Worm (Caenorhabditis elegans): ENCODE data around the gene gtf-2H1.

DNA sequence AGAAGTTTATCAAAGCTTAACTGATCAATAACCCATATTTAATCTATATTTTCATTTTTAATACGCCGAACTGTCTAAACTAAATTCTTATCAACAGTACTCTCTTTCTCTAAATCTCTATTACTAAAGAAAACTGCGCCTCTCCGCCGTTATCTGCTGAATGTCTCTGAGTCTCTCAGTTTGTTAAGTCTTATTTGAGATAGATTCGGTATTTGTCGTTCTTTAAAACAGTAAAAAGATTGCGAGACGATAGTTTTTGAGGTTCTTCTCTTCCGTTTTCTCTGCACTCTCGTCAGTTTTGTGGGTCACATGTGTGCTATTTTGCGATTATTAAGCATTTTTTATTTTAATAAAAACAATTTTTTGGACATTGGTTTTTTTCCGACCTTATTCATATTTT, 42.6 kb upstream of the gtf-2H1 start, which contains the start of gene sma-10:
- TF ChIP-seq npax-4 (tag; optimal IDR thresholded peaks at IDR 0.05) (no peak), dmd-4 (tag; optimal IDR thresholded peaks at IDR 0.05; ENCODE audit: borderline replicate concordance) (no peak), ama-1 (optimal IDR thresholded peaks at IDR 0.05) (no peak), pag-3 (tag; optimal IDR thresholded peaks at IDR 0.05; ENCODE audit: borderline replicate concordance) (no peak), ahr-1 (tag; optimal IDR thresholded peaks at IDR 0.05) (no peak), pat-9 (tag; optimal IDR thresholded peaks at IDR 0.05) (no peak), fkh-10 (GFP tag; optimal IDR thresholded peaks at IDR 0.05) (no peak), pha-4 (tag; optimal IDR thresholded peaks at IDR 0.05) (no peak), C38D4.7 (GFP tag; optimal IDR thresholded peaks at IDR 0.05) (no peak), ttx-3 (tag; optimal IDR thresholded peaks at IDR 0.05) (no peak)

Data from whole organism, late embryonic.